Worm (Caenorhabditis elegans) whole organism, L1 larva: ENCODE measurements around the gene top-3.
"Not testable (repeated sequence)": the region's sequence is repeated elsewhere in the genome, so short reads cannot be mapped to it uniquely, and the experiment has no call there.

Source experiments
- ama-1 ChIP-seq: fragments of 150-350 bp; optimal IDR thresholded peaks from 2 replicates; lab custom pipeline; 2014
- ceh-82 ChIP-seq, 3 experiments: fragments of 150-350 bp in 1 of 3; sonication (generic microtip) in 2 of 3; optimal IDR thresholded peaks; 2 replicates each; lab custom pipeline; 2014 to 2017; ENCODE audit warnings: missing biosample characterization in 3 of 3, missing genetic modification characterization in 3 of 3
- hlh-17 ChIP-seq: fragments of 200-800 bp; sonication (Bioruptor generic); optimal IDR thresholded peaks from 2 replicates; lab custom pipeline; 2018; ENCODE audit warnings: missing genetic modification characterization, mild to moderate bottlenecking, missing compliant biosample characterization, moderate library complexity, borderline replicate concordance
- hpl-2 ChIP-seq: fragments of 150-350 bp; optimal IDR thresholded peaks from 2 replicates; lab custom pipeline; 2014; ENCODE audit warnings: missing biosample characterization, missing genetic modification reagents, missing genetic modification characterization
- irx-1 ChIP-seq: sonication (generic microtip); optimal IDR thresholded peaks from 2 replicates; lab custom pipeline; 2016; ENCODE audit warnings: missing genetic modification characterization, missing compliant biosample characterization
- lin-13 ChIP-seq: fragments of 150-350 bp; optimal IDR thresholded peaks from 2 replicates; lab custom pipeline; 2014; ENCODE audit warnings: missing biosample characterization, missing genetic modification reagents, missing genetic modification characterization
- lin-35 ChIP-seq, 2 experiments: fragments of 150-350 bp; optimal IDR thresholded peaks; 2 replicates each; lab custom pipeline; 2014; ENCODE audit warnings: missing biosample characterization in 2 of 2, missing genetic modification characterization in 2 of 2, missing genetic modification reagents in 2 of 2
- nhr-11 ChIP-seq: fragments of 150-350 bp; optimal IDR thresholded peaks from 2 replicates; lab custom pipeline; 2014; ENCODE audit warnings: missing biosample characterization, missing genetic modification characterization
- nhr-12 ChIP-seq: sonication (generic microtip); optimal IDR thresholded peaks from 2 replicates; lab custom pipeline; 2017; ENCODE audit warnings: missing biosample characterization, missing genetic modification characterization
- nhr-237 ChIP-seq: fragments of 150-350 bp; optimal IDR thresholded peaks from 2 replicates; lab custom pipeline; 2014; ENCODE audit warnings: missing biosample characterization, missing genetic modification characterization
- nhr-76 ChIP-seq: sonication (generic microtip); optimal IDR thresholded peaks from 2 replicates; lab custom pipeline; 2017; ENCODE audit warnings: missing biosample characterization, missing genetic modification characterization
- snu-23 ChIP-seq: sonication (generic microtip); optimal IDR thresholded peaks from 2 replicates; lab custom pipeline; 2016; ENCODE audit warnings: missing genetic modification characterization, missing compliant biosample characterization
- unc-62 ChIP-seq: fragments of 150-350 bp; optimal IDR thresholded peaks from 2 replicates; lab custom pipeline; 2014; ENCODE audit warnings: missing biosample characterization, missing genetic modification reagents, missing genetic modification characterization
- zag-1 ChIP-seq: fragments of 150-350 bp; optimal IDR thresholded peaks from 2 replicates; lab custom pipeline; 2014; ENCODE audit warnings: missing biosample characterization, missing genetic modification characterization

DNA sequence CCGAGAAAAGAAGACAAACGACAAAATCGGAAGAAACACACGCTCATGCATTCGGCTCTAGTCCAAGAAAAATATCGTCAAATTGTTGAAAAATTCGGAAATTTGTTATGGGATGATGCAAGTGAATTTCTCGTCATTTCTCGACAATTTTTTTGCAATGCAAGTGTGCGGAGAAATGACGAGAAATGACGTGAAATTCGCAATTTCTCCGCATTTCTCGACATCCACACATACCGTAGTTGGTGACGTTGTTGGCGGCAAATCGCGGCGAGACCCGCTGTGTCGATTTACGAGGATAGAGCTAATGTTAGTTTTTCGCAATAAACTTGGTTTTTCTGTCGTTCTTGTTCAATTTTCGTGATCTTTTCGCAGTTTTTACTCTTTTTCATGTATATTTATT, 20.7 kb downstream of the top-3 start:
- TF ChIP-seq irx-1; hlh-17; nhr-76 (tag; lab: Kevin White, UChicago); unc-62 (GFP tag; lab: Kevin White, UChicago); nhr-11 (tag; lab: Kevin White, UChicago); hpl-2 (GFP tag; lab: Kevin White, UChicago); snu-23 (GFP tag; lab: Kevin White, UChicago); ama-1 (lab: Kevin White, UChicago); lin-35 (GFP tag; optimal IDR thresholded peaks at IDR 0.05; lab: Kevin White, UChicago); nhr-237 (tag; lab: Kevin White, UChicago); lin-13; nhr-12 (tag; lab: Kevin White, UChicago); zag-1 (tag; lab: Kevin White, UChicago); ceh-82 (tag; optimal IDR thresholded peaks at IDR 0.05; lab: Kevin White, UChicago): not testable (repeated sequence)
